Worm (Caenorhabditis elegans) whole organism, L4 larva: ENCODE measurements around the gene T04B2.3.

Source experiments
- D1046.2 ChIP-seq: fragments of 200-800 bp; sonication (Bioruptor generic); IDR thresholded peaks from 2 replicates; pipeline ENCODE4 v1.3.6; 2022; ENCODE audit warnings: missing genetic modification characterization, missing compliant biosample characterization
- F26F4.8 ChIP-seq: fragments of 200-800 bp; sonication (Bioruptor generic); conservative IDR thresholded peaks from 2 replicates; pipeline ENCODE4 v1.3.6; 2022; ENCODE audit warnings: missing genetic modification characterization, missing compliant biosample characterization
- F49E8.2 ChIP-seq: sonication (generic microtip); optimal IDR thresholded peaks from 2 replicates; lab custom pipeline; 2016; ENCODE audit warnings: missing compliant biosample characterization, mild to moderate bottlenecking, missing genetic modification characterization, borderline replicate concordance
- T20F7.1 ChIP-seq: fragments of 200-800 bp; sonication (Bioruptor generic); optimal IDR thresholded peaks from 2 replicates; lab custom pipeline; 2018; ENCODE audit warnings: mild to moderate bottlenecking, missing genetic modification characterization, missing compliant biosample characterization
- T26A8.4 ChIP-seq: fragments of 200-800 bp; sonication (Bioruptor generic); IDR thresholded peaks from 2 replicates; pipeline ENCODE4 v1.3.6; 2022; ENCODE audit warnings: missing genetic modification characterization, missing compliant biosample characterization
- ZK337.2 ChIP-seq: fragments of 200-800 bp; sonication (Bioruptor generic); IDR thresholded peaks from 2 replicates; pipeline ENCODE4 v1.3.6; 2022; ENCODE audit warnings: missing genetic modification reagents, missing genetic modification characterization, missing compliant biosample characterization
- aha-1 ChIP-seq: fragments of 150-350 bp; peaks from one replicate; lab custom pipeline; 2014; ENCODE audit warnings: missing biosample characterization, missing genetic modification characterization
- arid-1 ChIP-seq: fragments of 200-800 bp; sonication (Bioruptor generic); conservative IDR thresholded peaks from 2 replicates; pipeline ENCODE4 v1.3.6; 2022; ENCODE audit warnings: missing genetic modification reagents, missing genetic modification characterization, missing compliant biosample characterization
- ceh-20 ChIP-seq: fragments of 200-800 bp; sonication (Bioruptor generic); IDR thresholded peaks from 2 replicates; pipeline ENCODE4 v1.3.6; 2022; ENCODE audit warnings: missing genetic modification reagents, missing genetic modification characterization, missing compliant biosample characterization
- ceh-44 ChIP-seq: fragments of 200-800 bp; sonication (Bioruptor generic); IDR thresholded peaks from 2 replicates; pipeline ENCODE4 v1.3.6; 2022; ENCODE audit warnings: missing genetic modification reagents, missing genetic modification characterization, missing compliant biosample characterization
- ceh-82 ChIP-seq: sonication (generic microtip); optimal IDR thresholded peaks from 2 replicates; lab custom pipeline; 2017; ENCODE audit warnings: missing biosample characterization, missing genetic modification characterization
- daf-16 ChIP-seq, 3 experiments: sonication (generic microtip); optimal IDR thresholded peaks; 2 replicates each; lab custom pipeline; 2016 to 2017; ENCODE audit warnings: missing genetic modification characterization in 3 of 3, missing genetic modification reagents in 3 of 3, mild to moderate bottlenecking in 2 of 3, missing compliant biosample characterization in 2 of 3, missing biosample characterization in 1 of 3, moderate library complexity in 1 of 3
- dmd-6 ChIP-seq: fragments of 200-800 bp; sonication (Bioruptor generic); IDR thresholded peaks from 2 replicates; pipeline ENCODE4 v1.3.6; 2022; ENCODE audit warnings: missing genetic modification reagents, missing genetic modification characterization, missing compliant biosample characterization
- dmd-8 ChIP-seq: fragments of 200-800 bp; sonication (Bioruptor generic); IDR thresholded peaks from 2 replicates; pipeline ENCODE4 v1.3.6; 2022; ENCODE audit warnings: missing genetic modification characterization, missing compliant biosample characterization
- dve-1 ChIP-seq: sonication (generic microtip); optimal IDR thresholded peaks from 2 replicates; lab custom pipeline; 2017; ENCODE audit warnings: antibody characterized with exemption, mild to moderate bottlenecking, missing genetic modification characterization, missing compliant biosample characterization; ENCODE audit not compliant: insufficient read depth
- egl-43 ChIP-seq: fragments of 200-800 bp; sonication (Bioruptor generic); IDR thresholded peaks from 2 replicates; pipeline ENCODE4 v1.3.6; 2022; ENCODE audit warnings: missing genetic modification reagents, missing genetic modification characterization, missing compliant biosample characterization
- hlh-11 ChIP-seq: fragments of 200-800 bp; sonication (Bioruptor generic); optimal IDR thresholded peaks from 2 replicates; lab custom pipeline; 2018; ENCODE audit warnings: mild to moderate bottlenecking, missing genetic modification characterization, missing compliant biosample characterization
- hlh-30 ChIP-seq: sonication (generic microtip); optimal IDR thresholded peaks from 2 replicates; lab custom pipeline; 2017; ENCODE audit warnings: antibody characterized with exemption, mild to moderate bottlenecking, missing genetic modification characterization, missing compliant biosample characterization; ENCODE audit not compliant: insufficient read depth
- lin-1 ChIP-seq: fragments of 200-800 bp; sonication (Bioruptor generic); IDR thresholded peaks from 2 replicates; pipeline ENCODE4 v1.3.6; 2022; ENCODE audit warnings: missing genetic modification reagents, missing genetic modification characterization, missing compliant biosample characterization
- lin-13 ChIP-seq: fragments of 150-350 bp; optimal IDR thresholded peaks from 2 replicates; lab custom pipeline; 2014; ENCODE audit warnings: missing biosample characterization, missing genetic modification reagents, missing genetic modification characterization
- lin-29 ChIP-seq: fragments of 200-800 bp; sonication (Bioruptor generic); IDR thresholded peaks from 2 replicates; pipeline ENCODE4 v1.3.6; 2022; ENCODE audit warnings: missing genetic modification reagents, missing genetic modification characterization, missing compliant biosample characterization
- lin-38 ChIP-seq: fragments of 200-800 bp; sonication (Bioruptor generic); IDR thresholded peaks from 2 replicates; pipeline ENCODE4 v1.3.6; 2022; ENCODE audit warnings: missing genetic modification reagents, missing genetic modification characterization, missing compliant biosample characterization
- lir-3 ChIP-seq: sonication (generic microtip); optimal IDR thresholded peaks from 2 replicates; lab custom pipeline; 2016; ENCODE audit warnings: mild to moderate bottlenecking, missing genetic modification characterization, missing compliant biosample characterization
- lsy-2 ChIP-seq, 2 experiments: fragments of 150-350 bp in 1 of 2; sonication (generic microtip) in 1 of 2; optimal IDR thresholded peaks; 2 replicates each; lab custom pipeline; 2014 to 2017; ENCODE audit warnings: missing biosample characterization in 2 of 2, missing genetic modification characterization in 2 of 2
- mdl-1 ChIP-seq, 2 experiments: fragments of 150-350 bp in 1 of 2; sonication (generic microtip) in 1 of 2; optimal IDR thresholded peaks; 2 replicates each; lab custom pipeline; 2014 to 2017; ENCODE audit warnings: missing biosample characterization in 2 of 2, missing genetic modification characterization in 2 of 2
- mep-1 ChIP-seq: fragments of 150-350 bp; sonication (generic microtip); optimal IDR thresholded peaks from 3 replicates; lab custom pipeline; 2014; ENCODE audit warnings: missing biosample characterization, missing genetic modification characterization
- mxl-2 ChIP-seq: fragments of 200-800 bp; sonication (Bioruptor generic); conservative IDR thresholded peaks from 2 replicates; pipeline ENCODE4 v1.3.6; 2022; ENCODE audit warnings: missing genetic modification reagents, missing genetic modification characterization, missing compliant biosample characterization
- nhr-102 ChIP-seq: sonication (generic microtip); optimal IDR thresholded peaks from 2 replicates; lab custom pipeline; 2016; ENCODE audit warnings: mild to moderate bottlenecking, missing genetic modification characterization, moderate library complexity, missing compliant biosample characterization
- nhr-11 ChIP-seq: fragments of 150-350 bp; optimal IDR thresholded peaks from 2 replicates; lab custom pipeline; 2014; ENCODE audit warnings: missing biosample characterization, missing genetic modification characterization
- nhr-237 ChIP-seq: sonication (generic microtip); optimal IDR thresholded peaks from 2 replicates; lab custom pipeline; 2017; ENCODE audit warnings: missing biosample characterization, missing genetic modification characterization
- nhr-25 ChIP-seq: sonication (generic microtip); optimal IDR thresholded peaks from 2 replicates; lab custom pipeline; 2017; ENCODE audit warnings: missing genetic modification characterization, mild to moderate bottlenecking, missing compliant biosample characterization, antibody characterized with exemption, moderate library complexity, borderline replicate concordance; ENCODE audit not compliant: insufficient read depth
- nhr-28 ChIP-seq: fragments of 150-350 bp; optimal IDR thresholded peaks from 2 replicates; lab custom pipeline; 2014; ENCODE audit warnings: missing biosample characterization, missing genetic modification characterization
- nhr-48 ChIP-seq: sonication (generic microtip); optimal IDR thresholded peaks from 2 replicates; lab custom pipeline; 2016; ENCODE audit warnings: mild to moderate bottlenecking, missing genetic modification characterization, missing compliant biosample characterization
- nhr-76 ChIP-seq: fragments of 150-350 bp; optimal IDR thresholded peaks from 2 replicates; lab custom pipeline; 2014; ENCODE audit warnings: missing biosample characterization, missing genetic modification characterization
- nhr-77 ChIP-seq: fragments of 150-350 bp; optimal IDR thresholded peaks from 2 replicates; lab custom pipeline; 2014; ENCODE audit warnings: missing biosample characterization, missing genetic modification characterization
- pha-4 ChIP-seq, 2 experiments: fragments of 150-350 bp in 1 of 2; fragments of 200-800 bp in 1 of 2; sonication (Bioruptor generic) in 1 of 2; IDR thresholded peaks in 1 of 2; optimal IDR thresholded peaks in 1 of 2; 2 replicates each; pipeline versions ENCODE4 v1.3.6 to Lab custom; 2014 to 2022; ENCODE audit warnings: missing genetic modification characterization in 2 of 2, missing genetic modification reagents in 2 of 2, missing biosample characterization in 1 of 2, missing compliant biosample characterization in 1 of 2
- php-3 ChIP-seq: fragments of 200-800 bp; sonication (Bioruptor generic); IDR thresholded peaks from 2 replicates; pipeline ENCODE4 v1.3.6; 2022; ENCODE audit warnings: missing genetic modification reagents, missing genetic modification characterization, missing compliant biosample characterization
- pqm-1 ChIP-seq: sonication (generic microtip); optimal IDR thresholded peaks from 2 replicates; lab custom pipeline; 2017; ENCODE audit warnings: missing biosample characterization, missing genetic modification characterization
- saeg-2 ChIP-seq: fragments of 200-800 bp; sonication (Bioruptor generic); IDR thresholded peaks from 2 replicates; pipeline ENCODE4 v1.3.6; 2022; ENCODE audit warnings: missing genetic modification reagents, missing genetic modification characterization, missing compliant biosample characterization
- set-16 ChIP-seq: fragments of 200-800 bp; sonication (Bioruptor generic); IDR thresholded peaks from 2 replicates; pipeline ENCODE4 v1.3.6; 2022; ENCODE audit warnings: missing genetic modification reagents, missing genetic modification characterization, missing compliant biosample characterization
- tra-1 ChIP-seq: fragments of 200-800 bp; sonication (Bioruptor generic); IDR thresholded peaks from 2 replicates; pipeline ENCODE4 v1.3.6; 2022; ENCODE audit warnings: missing genetic modification reagents, missing genetic modification characterization, missing compliant biosample characterization
- unc-130 ChIP-seq: sonication (generic microtip); optimal IDR thresholded peaks from 2 replicates; lab custom pipeline; 2016; ENCODE audit warnings: missing genetic modification reagents, missing genetic modification characterization, missing compliant biosample characterization
- unc-39 ChIP-seq: sonication (generic microtip); optimal IDR thresholded peaks from 2 replicates; lab custom pipeline; 2017; ENCODE audit warnings: missing biosample characterization, missing genetic modification characterization
- unc-62 ChIP-seq, 3 experiments: fragments of 150-350 bp in 1 of 3; sonication (generic microtip); optimal IDR thresholded peaks in 2 of 3; peaks in 1 of 3; 1 replicate in 1 of 3; 2 replicates in 2 of 3; lab custom pipeline; 2014 to 2017; ENCODE audit warnings: missing biosample characterization in 3 of 3, missing genetic modification characterization in 3 of 3, missing genetic modification reagents in 3 of 3, missing genotype in 1 of 3
- zfp-2 ChIP-seq: sonication (generic microtip); optimal IDR thresholded peaks from 2 replicates; lab custom pipeline; 2016; ENCODE audit warnings: mild to moderate bottlenecking, missing genetic modification characterization, missing compliant biosample characterization
- zip-11 ChIP-seq: fragments of 200-800 bp; sonication (Bioruptor generic); IDR thresholded peaks from 2 replicates; pipeline ENCODE4 v1.3.6; 2022; ENCODE audit warnings: missing genetic modification characterization, missing compliant biosample characterization

T04B2.3 gene

ce11 chrIV:10059175-10059574 is 12.0 kb downstream of the T04B2.3 start:
- TF ChIP-seq arid-1: no peak
- TF ChIP-seq nhr-102 (tag; lab: Kevin White, UChicago): peak; percentile 31
- TF ChIP-seq php-3 (GFP tag; lab: Robert Waterston, UW): peak; percentile 65; the same call in 1 of the 2 replicates
- TF ChIP-seq T20F7.1: peak; percentile 21
- no peak for TF ChIP-seq F26F4.8 (GFP tag; lab: Robert Waterston, UW)
- TF ChIP-seq ZK337.2: no peak
- no peak for TF ChIP-seq unc-39 (tag; lab: Kevin White, UChicago)
- TF ChIP-seq T26A8.4 (GFP tag; lab: Robert Waterston, UW): no peak
- TF ChIP-seq nhr-76: no peak
- peak; percentile 63; the same call in 1 of the 2 replicates for TF ChIP-seq tra-1 (GFP tag; lab: Robert Waterston, UW)
- no peak for TF ChIP-seq lin-13 (GFP tag; lab: Kevin White, UChicago)
- peak; percentile 44 for TF ChIP-seq hlh-30 (tag; lab: Kevin White, UChicago)
- no peak for TF ChIP-seq F49E8.2 (tag; lab: Kevin White, UChicago)
- TF ChIP-seq aha-1 (tag; lab: Kevin White, UChicago): peak; percentile 87
- TF ChIP-seq pqm-1: peak; percentile 91
- 0 out of 2 replicates have a peak, but pooled peaks have one; percentile 22 for TF ChIP-seq mxl-2 (GFP tag; lab: Robert Waterston, UW)
- peak; percentile 41 for TF ChIP-seq nhr-77
- TF ChIP-seq ceh-44: no peak
- peak in 1 of 2 experiments; percentile 1 for TF ChIP-seq lsy-2 (tag; optimal IDR thresholded peaks at IDR 0.05; lab: Kevin White, UChicago)
- no peak for TF ChIP-seq egl-43 (GFP tag; lab: Robert Waterston, UW)
- TF ChIP-seq mep-1: no peak
- peak; percentile 90 for TF ChIP-seq dmd-6 (GFP tag; lab: Robert Waterston, UW)
- TF ChIP-seq unc-62 (GFP tag; optimal IDR thresholded peaks at IDR 0.05 in 1 of 2; lab: Kevin White, UChicago): no peak
- TF ChIP-seq unc-62 (tag; optimal IDR thresholded peaks at IDR 0.05; lab: Kevin White, UChicago): no peak
- no peak for TF ChIP-seq lin-29 (GFP tag; lab: Robert Waterston, UW)
- no peak for TF ChIP-seq zfp-2 (tag; lab: Kevin White, UChicago)
- 0 out of 2 replicates have a peak, but pooled peaks have one; percentile 11 for TF ChIP-seq lin-1 (GFP tag; lab: Robert Waterston, UW)
- no peak for TF ChIP-seq unc-130 (GFP tag; lab: Kevin White, UChicago)
- no peak for TF ChIP-seq nhr-237
- TF ChIP-seq hlh-11 (tag; lab: Kevin White, UChicago): peak; percentile 80
- peak in 1 of 2 experiments; percentile 47 for TF ChIP-seq mdl-1 (tag; optimal IDR thresholded peaks at IDR 0.05; lab: Kevin White, UChicago)
- TF ChIP-seq nhr-28 (tag; lab: Kevin White, UChicago): peak; percentile 57
- no peak for TF ChIP-seq zip-11 (GFP tag; lab: Robert Waterston, UW)
- TF ChIP-seq dmd-8 (GFP tag; lab: Robert Waterston, UW): no peak
- TF ChIP-seq dve-1 (tag; lab: Kevin White, UChicago): peak; percentile 93
- no peak for TF ChIP-seq ceh-20
- TF ChIP-seq nhr-11: no peak
- no peak for TF ChIP-seq ceh-82
- peak; percentile 43 for TF ChIP-seq nhr-48 (tag; lab: Kevin White, UChicago)
- peak; percentile 19; the same call in 1 of the 2 replicates for TF ChIP-seq lin-38 (GFP tag; lab: Robert Waterston, UW)
- TF ChIP-seq daf-16 (GFP tag; optimal IDR thresholded peaks at IDR 0.05; lab: Kevin White, UChicago): peak in 1 of 2 experiments; percentile 38
- TF ChIP-seq daf-16 (tag; optimal IDR thresholded peaks at IDR 0.05; lab: Kevin White, UChicago): peak; percentile 88
- 0 out of 2 replicates have a peak, but pooled peaks have one; percentile 19 for TF ChIP-seq saeg-2 (GFP tag; lab: Robert Waterston, UW)
- TF ChIP-seq pha-4 (GFP tag; IDR thresholded peaks at IDR 0.05; lab: Robert Waterston, UW): 0 out of 2 replicates have a peak, but pooled peaks have one; percentile 16
- TF ChIP-seq pha-4 (tag; optimal IDR thresholded peaks at IDR 0.05; lab: Kevin White, UChicago): no peak
- TF ChIP-seq set-16 (GFP tag; lab: Robert Waterston, UW): no peak
- TF ChIP-seq lir-3 (tag; lab: Kevin White, UChicago): no peak
- no peak for TF ChIP-seq nhr-25 (tag; lab: Kevin White, UChicago)
- no peak for TF ChIP-seq D1046.2 (GFP tag; lab: Robert Waterston, UW)
